Worm (Caenorhabditis elegans) whole organism, early embryonic: ENCODE results near the gene xdh-1.
"Not testable (repeated sequence)": the region's sequence is repeated elsewhere in the genome, so short reads cannot be mapped to it uniquely, and the experiment has no call there.

Source experiments
- B0310.2 ChIP-seq: sonication (generic microtip); optimal IDR thresholded peaks from 2 replicates; lab custom pipeline; 2016; ENCODE audit warnings: mild to moderate bottlenecking, missing genetic modification characterization, missing compliant biosample characterization
- F13C5.2 ChIP-seq: sonication (generic microtip); optimal IDR thresholded peaks from 2 replicates; lab custom pipeline; 2017; ENCODE audit warnings: mild to moderate bottlenecking, missing genetic modification characterization, inconsistent platforms, missing compliant biosample characterization
- aly-1 ChIP-seq: sonication (generic microtip); optimal IDR thresholded peaks from 2 replicates; lab custom pipeline; 2016; ENCODE audit warnings: missing genetic modification characterization, missing compliant biosample characterization
- ama-1 ChIP-seq: fragments of 150-350 bp; optimal IDR thresholded peaks from 2 replicates; lab custom pipeline; 2014
- ceh-13 ChIP-seq: fragments of 200-800 bp; sonication (Bioruptor generic); optimal IDR thresholded peaks from 2 replicates; lab custom pipeline; 2018; ENCODE audit warnings: mild to moderate bottlenecking, missing genetic modification characterization, missing compliant biosample characterization
- ceh-36 ChIP-seq: sonication (generic microtip); optimal IDR thresholded peaks from 2 replicates; lab custom pipeline; 2016; ENCODE audit warnings: missing genetic modification characterization, inconsistent platforms, missing compliant biosample characterization
- ets-7 ChIP-seq: sonication (generic microtip); optimal IDR thresholded peaks from 2 replicates; lab custom pipeline; 2016; ENCODE audit warnings: missing genotype, missing genetic modification characterization, missing compliant biosample characterization
- flt-1 ChIP-seq: fragments of 200-800 bp; sonication (Bioruptor generic); IDR thresholded peaks from 2 replicates; pipeline ENCODE4 v1.3.6; 2022; ENCODE audit warnings: missing genetic modification characterization, missing compliant biosample characterization
- hmbx-1 ChIP-seq: sonication (generic microtip); optimal IDR thresholded peaks from 2 replicates; lab custom pipeline; 2016; ENCODE audit warnings: mild to moderate bottlenecking, missing genetic modification characterization, missing compliant biosample characterization
- hmg-4 ChIP-seq: fragments of 200-800 bp; sonication (Bioruptor generic); optimal IDR thresholded peaks from 2 replicates; lab custom pipeline; 2018; ENCODE audit warnings: mild to moderate bottlenecking, missing genetic modification characterization, missing compliant biosample characterization
- hnd-1 ChIP-seq: sonication (generic microtip); optimal IDR thresholded peaks from 2 replicates; lab custom pipeline; 2016; ENCODE audit warnings: missing genetic modification characterization, missing compliant biosample characterization
- pes-1 ChIP-seq: fragments of 200-800 bp; sonication (Bioruptor generic); IDR thresholded peaks from 2 replicates; pipeline ENCODE4 v1.3.6; 2022; ENCODE audit warnings: missing genetic modification reagents, missing genetic modification characterization, missing compliant biosample characterization
- scrt-1 ChIP-seq: fragments of 200-800 bp; sonication (Bioruptor generic); IDR thresholded peaks from 2 replicates; pipeline ENCODE4 v1.3.6; 2022; ENCODE audit warnings: missing genetic modification characterization, missing compliant biosample characterization
- sea-1 ChIP-seq: fragments of 200-800 bp; sonication (Bioruptor generic); conservative IDR thresholded peaks from 2 replicates; pipeline ENCODE4 v1.3.6; 2022; ENCODE audit warnings: missing genetic modification characterization, missing compliant biosample characterization
- tbx-11 ChIP-seq: fragments of 200-800 bp; sonication (Bioruptor generic); IDR thresholded peaks from 2 replicates; pipeline ENCODE4 v1.3.6; 2022; ENCODE audit warnings: missing genetic modification characterization, missing compliant biosample characterization
- tbx-37 ChIP-seq: fragments of 200-800 bp; sonication (Bioruptor generic); conservative IDR thresholded peaks from 2 replicates; pipeline ENCODE4 v1.3.6; 2022; ENCODE audit warnings: missing genetic modification reagents, missing genetic modification characterization, missing compliant biosample characterization
- tra-4 ChIP-seq: sonication (generic microtip); optimal IDR thresholded peaks from 2 replicates; lab custom pipeline; 2017; ENCODE audit warnings: missing genetic modification characterization, missing compliant biosample characterization

xdh-1 gene

DNA sequence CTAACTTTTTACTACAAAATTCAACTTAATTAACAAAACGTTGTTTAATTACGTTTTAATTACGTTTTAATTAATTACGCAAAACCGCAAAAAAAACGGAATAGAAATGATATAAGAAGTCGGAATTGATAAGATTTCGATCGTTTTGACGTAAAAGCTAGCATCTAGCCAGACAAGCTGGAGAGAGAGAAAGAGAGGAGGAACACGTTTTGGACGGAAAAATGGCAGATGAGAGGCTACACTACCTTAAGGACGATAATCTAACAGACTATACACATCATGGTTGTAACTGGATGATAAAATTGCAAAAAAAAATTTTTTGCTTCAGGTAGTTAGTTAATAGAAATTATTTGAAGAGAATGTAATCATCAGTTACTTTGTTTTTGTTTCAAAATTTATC is 28.5 kb downstream of the xdh-1 start:
- no peak for TF ChIP-seq ceh-13 (GFP tag; lab: Kevin White, UChicago)

DNA sequence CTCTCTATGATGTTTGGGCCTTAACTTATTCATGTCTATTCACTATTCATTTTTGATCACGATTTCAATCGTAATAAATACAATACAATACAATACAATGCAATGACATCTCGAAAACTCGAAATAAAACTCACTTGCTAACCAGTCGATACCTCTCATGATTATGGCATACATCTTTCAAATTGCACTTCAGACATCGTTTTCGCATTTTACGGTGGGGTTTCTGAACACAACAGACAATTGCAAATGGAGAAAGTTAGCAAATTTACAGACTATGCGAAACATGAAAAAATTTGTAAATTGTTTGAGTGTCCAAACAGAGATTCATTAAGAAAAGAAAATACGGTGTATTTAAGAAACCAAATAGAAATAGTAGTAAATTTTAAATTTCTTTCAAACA is 29.2 kb downstream of the xdh-1 start, which contains the start of gene paqr-3:
paqr-3 (minus strand) TSS at position 210 of the 400 bp plus-strand sequence.
- TF ChIP-seq hnd-1 (tag; lab: Kevin White, UChicago) (no peak), flt-1 (GFP tag; lab: Robert Waterston, UW) (no peak), scrt-1 (no peak), sea-1 (no peak), tra-4 (tag; lab: Kevin White, UChicago) (no peak), ceh-36 (no peak), pes-1 (GFP tag; lab: Robert Waterston, UW) (no peak), tbx-37 (GFP tag; lab: Robert Waterston, UW) (no peak), tbx-11 (GFP tag; lab: Robert Waterston, UW) (no peak), aly-1 (tag; lab: Kevin White, UChicago) (no peak), ets-7 (tag; lab: Kevin White, UChicago) (no peak), hmbx-1 (no peak), F13C5.2 (tag; lab: Kevin White, UChicago) (no peak), ama-1 (lab: Kevin White, UChicago) (no peak), B0310.2 (tag; lab: Kevin White, UChicago) (no peak)

DNA sequence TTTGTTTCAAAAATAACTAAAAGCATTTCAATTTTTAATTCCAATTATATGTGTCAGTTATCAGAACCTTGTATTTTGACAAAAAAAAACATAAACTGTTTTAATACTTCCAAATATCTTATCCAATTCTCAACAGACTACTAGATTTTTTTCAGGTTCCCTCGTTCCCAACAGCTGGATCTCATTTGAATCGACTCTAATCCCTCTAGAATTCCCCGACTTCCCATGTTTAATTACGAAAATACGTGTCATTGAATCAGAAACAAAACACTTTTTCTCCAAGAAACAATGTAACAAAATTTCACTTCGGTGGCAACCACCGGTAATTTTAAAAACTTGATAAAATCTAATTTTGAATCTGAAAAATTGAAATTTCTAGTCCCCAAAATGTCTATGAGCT is 33.5 kb downstream of the xdh-1 start:
- TF ChIP-seq pes-1 (GFP tag; lab: Robert Waterston, UW), result no peak
- TF ChIP-seq scrt-1, result no peak
- no peak for TF ChIP-seq B0310.2 (tag; lab: Kevin White, UChicago)
- no peak for TF ChIP-seq ceh-36
- TF ChIP-seq aly-1 (tag; lab: Kevin White, UChicago), result no peak
- no peak for TF ChIP-seq hmbx-1
- TF ChIP-seq ceh-13 (GFP tag; lab: Kevin White, UChicago), result no peak
- no peak for TF ChIP-seq ama-1 (lab: Kevin White, UChicago)
- no peak for TF ChIP-seq tbx-37 (GFP tag; lab: Robert Waterston, UW)
- no peak for TF ChIP-seq flt-1 (GFP tag; lab: Robert Waterston, UW)
- TF ChIP-seq hnd-1 (tag; lab: Kevin White, UChicago), result no peak
- TF ChIP-seq ets-7 (tag; lab: Kevin White, UChicago), result no peak

DNA sequence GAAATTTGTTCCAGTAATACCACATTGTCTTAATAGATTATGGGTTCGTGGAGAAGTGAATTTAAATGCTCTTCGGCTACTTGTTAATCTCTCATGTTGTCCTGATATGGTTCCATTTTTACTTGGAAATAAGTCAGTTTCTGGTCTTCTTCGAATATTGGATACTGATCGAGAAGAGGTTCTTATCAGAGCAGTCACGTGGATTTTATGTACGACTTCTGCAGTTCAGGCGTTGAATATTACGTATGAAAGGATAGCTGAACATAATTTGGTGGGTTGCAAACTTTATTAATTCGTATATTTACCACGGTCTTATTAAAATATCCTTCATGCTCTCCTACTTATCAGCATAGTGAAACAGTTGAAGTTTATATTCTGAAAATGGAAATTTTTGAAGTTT is 34.8 kb downstream of the xdh-1 start:
- TF ChIP-seq sea-1, result no peak
- TF ChIP-seq hnd-1 (tag; lab: Kevin White, UChicago), result no peak
- no peak for TF ChIP-seq F13C5.2 (tag; lab: Kevin White, UChicago)
- no peak for TF ChIP-seq ama-1 (lab: Kevin White, UChicago)
- no peak for TF ChIP-seq ceh-13 (GFP tag; lab: Kevin White, UChicago)
- no peak for TF ChIP-seq hmg-4 (GFP tag; lab: Kevin White, UChicago)
- TF ChIP-seq flt-1 (GFP tag; lab: Robert Waterston, UW), result no peak
- TF ChIP-seq hmbx-1, result no peak
- no peak for TF ChIP-seq B0310.2 (tag; lab: Kevin White, UChicago)
- TF ChIP-seq pes-1 (GFP tag; lab: Robert Waterston, UW), result no peak
- no peak for TF ChIP-seq tra-4 (tag; lab: Kevin White, UChicago)
- no peak for TF ChIP-seq tbx-11 (GFP tag; lab: Robert Waterston, UW)
- no peak for TF ChIP-seq scrt-1
- TF ChIP-seq ets-7 (tag; lab: Kevin White, UChicago), result no peak
- no peak for TF ChIP-seq tbx-37 (GFP tag; lab: Robert Waterston, UW)

DNA sequence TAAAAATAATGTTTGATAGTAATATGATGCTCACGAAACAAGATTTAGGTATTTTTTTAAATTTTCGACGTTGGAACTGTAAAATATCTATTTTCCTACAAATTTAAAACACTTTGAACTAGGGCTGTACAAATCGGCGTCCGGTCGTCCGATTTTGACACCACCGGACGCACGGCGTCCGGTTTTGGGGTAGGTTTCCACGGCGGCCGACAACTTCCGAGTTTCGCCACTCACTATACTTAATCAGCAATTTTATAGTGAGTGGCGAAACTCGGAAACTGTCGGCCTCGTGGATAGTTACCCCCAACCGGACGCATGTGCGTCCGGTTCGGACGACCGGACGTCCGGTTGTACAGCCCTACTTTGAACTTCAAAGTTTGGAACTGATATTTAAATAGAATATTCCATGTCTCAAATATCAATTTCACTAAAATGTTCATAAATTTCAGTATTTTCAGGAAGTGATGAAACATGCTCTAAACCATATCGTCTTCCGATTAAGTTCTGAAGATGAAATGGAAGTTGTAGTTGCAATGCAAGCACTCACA is 35.4 kb downstream of the xdh-1 start:
- no peak for TF ChIP-seq sea-1

DNA sequence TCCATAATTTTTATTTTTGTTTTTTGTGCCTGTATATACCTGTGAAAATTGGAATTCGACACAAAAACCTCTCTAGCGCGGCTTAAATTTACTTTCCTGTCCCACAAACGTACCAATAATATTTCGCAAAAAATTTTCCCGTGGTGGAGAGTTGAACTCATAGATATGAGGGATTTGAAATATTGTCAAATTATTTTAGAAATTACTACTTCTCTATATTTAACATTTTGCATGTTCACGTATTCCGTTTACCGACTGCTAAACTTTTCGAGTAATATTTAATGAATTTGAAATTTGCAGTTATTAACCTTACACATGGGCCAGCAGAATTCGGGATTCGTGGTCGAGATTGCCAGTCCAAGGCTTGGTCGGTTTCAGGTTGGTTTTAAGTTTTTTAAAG is 38.9 kb downstream of the xdh-1 start, which contains the start of gene Y67A10A.7:
Y67A10A.7 (plus strand) TSS at position 301 of the 400 bp plus-strand sequence.
- not testable (repeated sequence) for TF ChIP-seq ets-7 (tag; lab: Kevin White, UChicago); scrt-1; ama-1 (lab: Kevin White, UChicago)

DNA sequence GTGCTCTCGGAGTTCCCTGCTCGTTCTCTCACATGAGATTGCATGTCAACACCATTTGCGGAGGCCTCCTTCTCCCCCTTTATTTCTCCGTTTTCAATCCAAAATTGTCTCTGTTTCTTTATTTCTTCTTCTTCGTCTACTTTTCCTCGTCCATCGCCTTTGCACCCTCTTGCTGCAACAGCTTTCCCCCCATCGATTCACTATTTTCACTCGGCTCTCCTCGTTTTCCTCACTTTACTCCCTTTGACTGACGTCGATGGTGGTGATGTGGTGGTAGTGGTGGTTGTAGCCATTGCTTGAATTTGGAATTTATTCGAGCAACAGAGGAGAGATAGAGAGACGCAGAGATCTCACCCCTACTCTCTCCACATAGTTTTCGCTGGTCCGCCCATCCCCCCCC is 41.1 kb downstream of the xdh-1 start:
- TF ChIP-seq tra-4 (tag; lab: Kevin White, UChicago) (no peak), ceh-13 (GFP tag; lab: Kevin White, UChicago) (no peak), hmg-4 (GFP tag; lab: Kevin White, UChicago) (no peak), tbx-11 (GFP tag; lab: Robert Waterston, UW) (no peak), hnd-1 (tag; lab: Kevin White, UChicago) (no peak), tbx-37 (GFP tag; lab: Robert Waterston, UW) (no peak), hmbx-1 (no peak), ama-1 (lab: Kevin White, UChicago) (no peak), sea-1 (no peak), flt-1 (GFP tag; lab: Robert Waterston, UW) (no peak), ceh-36 (no peak), pes-1 (GFP tag; lab: Robert Waterston, UW) (no peak), F13C5.2 (tag; lab: Kevin White, UChicago) (no peak), B0310.2 (tag; lab: Kevin White, UChicago) (no peak), aly-1 (tag; lab: Kevin White, UChicago) (no peak), ets-7 (tag; lab: Kevin White, UChicago) (no peak)

DNA sequence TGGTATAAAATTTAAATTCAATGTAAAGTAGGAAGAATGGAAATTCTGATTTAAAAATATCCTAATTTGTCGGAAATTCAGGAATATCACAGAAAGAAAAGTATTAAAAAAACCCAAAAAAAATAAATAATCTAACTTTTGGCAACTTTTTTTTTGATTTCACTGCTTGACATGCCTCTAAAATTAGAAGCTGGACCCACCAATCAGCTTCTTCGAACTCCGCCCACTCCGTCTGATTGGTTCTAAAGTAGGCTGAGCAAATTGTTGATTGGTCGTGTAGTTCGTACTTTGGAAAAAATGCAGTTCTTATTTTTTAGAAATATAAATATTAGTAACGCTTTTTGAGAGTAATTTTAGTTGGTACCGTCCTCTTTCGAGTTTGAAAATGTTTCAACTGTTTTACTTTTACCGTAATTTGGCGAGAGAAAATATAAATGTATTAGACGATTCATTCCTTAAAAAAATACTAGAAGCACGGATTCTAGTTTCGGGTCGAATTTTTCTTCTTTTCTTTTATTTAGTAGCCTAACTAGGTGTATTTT is 46.8 kb downstream of the xdh-1 start:
- TF ChIP-seq ceh-36 (no peak), hmg-4 (GFP tag; lab: Kevin White, UChicago) (no peak), scrt-1 (no peak), flt-1 (GFP tag; lab: Robert Waterston, UW) (no peak), sea-1 (no peak), F13C5.2 (tag; lab: Kevin White, UChicago) (no peak), ets-7 (tag; lab: Kevin White, UChicago) (no peak), ceh-13 (GFP tag; lab: Kevin White, UChicago) (no peak), aly-1 (tag; lab: Kevin White, UChicago) (no peak), pes-1 (GFP tag; lab: Robert Waterston, UW) (no peak), ama-1 (lab: Kevin White, UChicago) (no peak), B0310.2 (tag; lab: Kevin White, UChicago) (no peak), hnd-1 (tag; lab: Kevin White, UChicago) (no peak), tbx-11 (GFP tag; lab: Robert Waterston, UW) (no peak), tra-4 (tag; lab: Kevin White, UChicago) (no peak), tbx-37 (GFP tag; lab: Robert Waterston, UW) (no peak), hmbx-1 (no peak)
